Fruit fly (Drosophila melanogaster): Measurements from ENCODE around the gene Dyro.

Dyro gene

DNA sequence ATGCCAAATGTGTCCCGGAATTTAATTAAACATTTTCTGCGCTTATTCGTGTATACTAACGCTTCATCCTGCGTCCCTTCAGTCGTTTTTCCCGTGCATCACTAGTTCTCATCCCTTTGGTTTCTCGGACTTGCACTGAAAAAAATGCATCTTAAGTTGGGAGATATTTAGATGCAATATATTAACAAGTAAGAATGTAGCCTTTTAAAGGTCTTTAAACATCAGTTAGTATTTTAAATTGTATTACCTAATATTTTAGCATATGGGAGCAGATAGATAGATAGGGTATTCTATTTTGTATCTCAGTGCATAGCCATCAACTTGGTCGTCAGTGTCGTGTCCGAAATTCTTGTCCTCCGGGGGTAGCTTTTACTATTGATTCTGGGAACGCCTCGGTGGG, 38.3 kb upstream of the Dyro start (continued):
- TF ChIP-seq D19B (GFP tag; optimal IDR thresholded peaks at IDR 0.05) (no peak), oc (tag; optimal IDR thresholded peaks at IDR 0.05) (peak; percentile 39), otp (GFP tag; IDR thresholded peaks at IDR 0.05) (peak; percentile 42; the same call in 1 of the 3 replicates), ranshi (GFP tag; IDR thresholded peaks at IDR 0.05) (peak; percentile 63), sr (GFP tag; IDR thresholded peaks at IDR 0.05) (no peak), CG14441 (GFP tag; IDR thresholded peaks at IDR 0.05) (no peak), onecut (GFP tag; IDR thresholded peaks at IDR 0.05) (peak; percentile 43), CkIIα-i1 (GFP tag; IDR thresholded peaks at IDR 0.05) (no peak), CG18599 (GFP tag; optimal IDR thresholded peaks at IDR 0.05) (peak; percentile 67), jumu (GFP tag; optimal IDR thresholded peaks at IDR 0.05) (no peak), CG17802 (tag; optimal IDR thresholded peaks at IDR 0.05) (no peak), seq (GFP tag; IDR thresholded peaks at IDR 0.05) (no peak), Ada2b (GFP tag; IDR thresholded peaks at IDR 0.05) (no peak), amos (GFP tag; IDR thresholded peaks at IDR 0.05; ENCODE audit: partially characterized antibody) (no peak), sc (optimal IDR thresholded peaks at IDR 0.05) (no peak), sc (GFP tag; optimal IDR thresholded peaks at IDR 0.05) (peak; percentile 1), Pdp1 (GFP tag; optimal IDR thresholded peaks at IDR 0.05) (peak in 1 of 2 experiments; percentile 36), CG12299 (tag; optimal IDR thresholded peaks at IDR 0.05) (no peak), CG12236 (GFP tag; optimal IDR thresholded peaks at IDR 0.05) (no peak), CG32532 (GFP tag; IDR thresholded peaks at IDR 0.05) (no peak; the same call in 1 of the 2 replicates), CG17612 (GFP tag; IDR thresholded peaks at IDR 0.05) (no peak), Bteb2 (GFP tag; optimal IDR thresholded peaks at IDR 0.05) (no peak), Atf6 (GFP tag; IDR thresholded peaks at IDR 0.05) (no peak), MBD-R2 (GFP tag; IDR thresholded peaks at IDR 0.05) (no peak), CG3726 (GFP tag; IDR thresholded peaks at IDR 0.05) (no peak), jing (GFP tag; optimal IDR thresholded peaks at IDR 0.05) (peak; percentile 20), CG4707 (GFP tag; optimal IDR thresholded peaks at IDR 0.05) (peak; percentile 30), CoRest (tag; optimal IDR thresholded peaks at IDR 0.05) (peak; percentile 27), MTF-1 (GFP tag; optimal IDR thresholded peaks at IDR 0.05; ENCODE audit: borderline replicate concordance) (peak; percentile 21), dan (GFP tag; IDR thresholded peaks at IDR 0.05) (no peak), CG4854 (GFP tag; optimal IDR thresholded peaks at IDR 0.05) (no peak), fd102C (GFP tag; optimal IDR thresholded peaks at IDR 0.05) (no peak), Mad (GFP tag; optimal IDR thresholded peaks at IDR 0.05) (no peak), grau (tag; optimal IDR thresholded peaks at IDR 0.05) (peak; percentile 59), PHDP (tag; optimal IDR thresholded peaks at IDR 0.05) (peak; percentile 53), CG10654 (GFP tag; optimal IDR thresholded peaks at IDR 0.05) (peak; percentile 32), Ets97D (GFP tag; optimal IDR thresholded peaks at IDR 0.05) (no peak), CG1792 (GFP tag; optimal IDR thresholded peaks at IDR 0.05) (no peak), Ssrp (tag; optimal IDR thresholded peaks at IDR 0.05) (peak; percentile 57), CG6175 (GFP tag; IDR thresholded peaks at IDR 0.05) (no peak), insv (GFP tag; optimal IDR thresholded peaks at IDR 0.05) (no peak), CG3281 (GFP tag; optimal IDR thresholded peaks at IDR 0.05) (no peak), CG9797 (GFP tag; optimal IDR thresholded peaks at IDR 0.05) (no peak), CG2120 (GFP tag; optimal IDR thresholded peaks at IDR 0.05) (peak; percentile 31), Hey (tag; optimal IDR thresholded peaks at IDR 0.05) (no peak), disco-r (GFP tag; optimal IDR thresholded peaks at IDR 0.05) (no peak), CG31441 (GFP tag; IDR thresholded peaks at IDR 0.05) (peak; percentile 72), Hand (GFP tag; optimal IDR thresholded peaks at IDR 0.05) (no peak), CG1602 (GFP tag; optimal IDR thresholded peaks at IDR 0.05) (peak; percentile 35), NFAT (GFP tag; IDR thresholded peaks at IDR 0.05) (no peak), CG11247 (GFP tag; IDR thresholded peaks at IDR 0.05) (no peak), phol (tag; optimal IDR thresholded peaks at IDR 0.05) (peak; percentile 63)

Data from whole organism, embryonic.